Worm (Caenorhabditis elegans) whole organism, young adult: ENCODE results near the gene sshk-1.

Experiments used
- attf-5 ChIP-seq: fragments of 200-800 bp; sonication (Bioruptor generic); optimal IDR thresholded peaks from 2 replicates; lab custom pipeline; 2018; ENCODE audit warnings: mild to moderate bottlenecking, missing genetic modification characterization, missing compliant biosample characterization
- ceh-27 ChIP-seq: fragments of 200-800 bp; sonication (Bioruptor generic); optimal IDR thresholded peaks from 2 replicates; lab custom pipeline; 2018; ENCODE audit warnings: mild to moderate bottlenecking, missing genetic modification characterization, moderate library complexity, missing compliant biosample characterization
- egl-44 ChIP-seq: fragments of 200-800 bp; sonication (Bioruptor generic); IDR thresholded peaks from 2 replicates; pipeline ENCODE4 v1.3.6; 2022; ENCODE audit warnings: missing genetic modification reagents, missing genetic modification characterization, missing compliant biosample characterization
- repo-1 ChIP-seq: sonication (generic microtip); optimal IDR thresholded peaks from 2 replicates; lab custom pipeline; 2017; ENCODE audit warnings: mild to moderate bottlenecking, missing genetic modification characterization, missing compliant biosample characterization
- snpc-4 ChIP-seq, 5 experiments: fragments of 150-350 bp in 1 of 5; sonication (generic microtip) in 4 of 5; optimal IDR thresholded peaks; 2 replicates each; lab custom pipeline; 2014 to 2018; ENCODE audit warnings: missing genetic modification characterization in 5 of 5, missing biosample characterization in 3 of 5, antibody characterized with exemption in 2 of 5, mild to moderate bottlenecking in 2 of 5, missing compliant biosample characterization in 2 of 5, missing genotype in 2 of 5, moderate library complexity in 2 of 5, missing genetic modification reagents in 1 of 5
- unc-62 ChIP-seq: fragments of 150-350 bp; optimal IDR thresholded peaks from 2 replicates; lab custom pipeline; 2014; ENCODE audit warnings: missing biosample characterization, missing genetic modification reagents, missing genetic modification characterization
- zim-3 ChIP-seq: sonication (generic microtip); optimal IDR thresholded peaks from 2 replicates; lab custom pipeline; 2017; ENCODE audit warnings: mild to moderate bottlenecking, missing genetic modification characterization, moderate library complexity, missing compliant biosample characterization
- ztf-28 ChIP-seq: fragments of 200-800 bp; sonication (Bioruptor generic); IDR thresholded peaks from 2 replicates; pipeline ENCODE4 v1.3.6; 2022; ENCODE audit warnings: missing genetic modification reagents, missing genetic modification characterization, missing compliant biosample characterization

DNA sequence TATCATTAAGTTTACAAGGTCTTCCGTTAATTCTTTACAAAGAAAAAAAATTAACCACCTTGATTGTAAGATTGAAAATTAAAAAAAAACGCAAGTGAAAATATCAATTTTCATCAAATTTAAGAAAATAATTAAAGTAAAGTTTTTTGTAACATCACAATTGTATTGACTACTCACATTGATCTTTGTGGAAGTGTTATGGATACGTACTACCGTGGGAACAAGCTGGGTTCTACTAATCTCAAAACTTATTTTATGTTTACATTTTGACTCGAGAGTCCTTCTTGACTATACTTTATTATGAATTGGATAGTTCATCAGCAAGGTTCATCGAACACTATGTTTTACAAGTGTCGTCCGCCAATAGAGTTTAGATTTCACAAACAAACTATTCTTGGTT lies 13.6 kb downstream of the sshk-1 start, which contains the start of gene num-1:
- no peak for TF ChIP-seq egl-44
- TF ChIP-seq repo-1, result no peak
- no peak for TF ChIP-seq unc-62 (GFP tag; lab: Kevin White, UChicago)
- no peak for TF ChIP-seq attf-5 (GFP tag; lab: Kevin White, UChicago)
- no peak for TF ChIP-seq zim-3 (tag; lab: Kevin White, UChicago)
- TF ChIP-seq ztf-28 (GFP tag; lab: Robert Waterston, UW), result no peak
- no peak for TF ChIP-seq snpc-4 (GFP tag; optimal IDR thresholded peaks at IDR 0.05; lab: Kevin White, UChicago)
- TF ChIP-seq snpc-4 (tag; optimal IDR thresholded peaks at IDR 0.05; lab: Kevin White, UChicago), result no peak
- TF ChIP-seq ceh-27 (GFP tag; lab: Kevin White, UChicago), result no peak
